Worm (Caenorhabditis elegans) whole organism, L2 larva: Measurements from ENCODE around the gene F53G2.13.

Experiments
- R02D3.7 ChIP-seq: fragments of 150-350 bp; optimal IDR thresholded peaks from 2 replicates; lab custom pipeline; 2014; ENCODE audit warnings: missing biosample characterization, missing genetic modification characterization
- ceh-82 ChIP-seq: fragments of 150-350 bp; optimal IDR thresholded peaks from 2 replicates; lab custom pipeline; 2014; ENCODE audit warnings: missing biosample characterization, missing genetic modification characterization
- lin-39 ChIP-seq: fragments of 150-350 bp; optimal IDR thresholded peaks from 2 replicates; lab custom pipeline; 2014; ENCODE audit warnings: missing biosample characterization, missing genetic modification reagents, missing genetic modification characterization
- mab-5 ChIP-seq: fragments of 150-350 bp; optimal IDR thresholded peaks from 2 replicates; lab custom pipeline; 2014; ENCODE audit warnings: missing biosample characterization, missing genetic modification characterization
- mdl-1 ChIP-seq, 2 experiments: fragments of 150-350 bp in 1 of 2; sonication (generic microtip) in 1 of 2; optimal IDR thresholded peaks; 2 replicates each; lab custom pipeline; 2017; ENCODE audit warnings: missing biosample characterization in 2 of 2, missing genetic modification characterization in 2 of 2
- nhr-10 ChIP-seq: sonication (generic microtip); optimal IDR thresholded peaks from 2 replicates; lab custom pipeline; 2017; ENCODE audit warnings: missing biosample characterization, missing genetic modification characterization
- nhr-12 ChIP-seq: fragments of 150-350 bp; optimal IDR thresholded peaks from 2 replicates; lab custom pipeline; 2014; ENCODE audit warnings: missing biosample characterization, missing genetic modification characterization
- nhr-23 ChIP-seq: fragments of 150-350 bp; optimal IDR thresholded peaks from 2 replicates; lab custom pipeline; 2014; ENCODE audit warnings: missing biosample characterization, missing genetic modification reagents, missing genetic modification characterization
- nhr-77 ChIP-seq: fragments of 150-350 bp; optimal IDR thresholded peaks from 2 replicates; lab custom pipeline; 2014; ENCODE audit warnings: missing biosample characterization, missing genetic modification characterization
- skn-1 ChIP-seq: sonication (generic microtip); optimal IDR thresholded peaks from 2 replicates; lab custom pipeline; 2017; ENCODE audit warnings: missing biosample characterization, missing genetic modification characterization
- unc-39 ChIP-seq: fragments of 150-350 bp; optimal IDR thresholded peaks from 2 replicates; lab custom pipeline; 2014; ENCODE audit warnings: missing biosample characterization, missing genetic modification characterization
- unc-55 ChIP-seq: fragments of 150-350 bp; sonication (generic microtip); optimal IDR thresholded peaks from 3 replicates; lab custom pipeline; 2014; ENCODE audit warnings: missing biosample characterization, missing genetic modification reagents, missing genetic modification characterization
- unc-62 ChIP-seq: fragments of 150-350 bp; optimal IDR thresholded peaks from 2 replicates; lab custom pipeline; 2014; ENCODE audit warnings: missing biosample characterization, missing genetic modification reagents, missing genetic modification characterization
- ztf-11 ChIP-seq: sonication (generic microtip); optimal IDR thresholded peaks from 2 replicates; lab custom pipeline; 2017; ENCODE audit warnings: missing biosample characterization, missing genetic modification characterization

DNA sequence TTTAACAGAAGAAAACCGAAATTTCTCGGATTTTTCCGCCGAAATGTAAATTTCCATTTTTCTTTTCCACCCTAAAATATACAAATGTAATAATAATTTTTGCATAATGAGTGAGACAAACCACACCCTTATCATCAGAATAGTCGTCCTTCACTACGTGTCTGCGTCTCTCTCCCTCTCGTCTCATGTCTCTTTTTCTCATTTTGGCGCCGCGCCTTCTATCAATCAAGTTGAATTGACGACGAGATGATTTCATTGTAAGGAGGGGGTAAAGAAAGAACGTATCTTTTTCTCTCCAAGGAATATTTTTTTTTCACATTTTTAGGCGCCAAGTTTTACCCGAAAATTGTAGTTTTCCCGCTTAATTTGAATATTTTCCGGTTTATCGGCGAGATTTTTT, 41.4 kb upstream of the F53G2.13 start:
- TF ChIP-seq unc-39 (tag; lab: Kevin White, UChicago) (no peak), nhr-77 (tag; lab: Kevin White, UChicago) (no peak), lin-39 (tag; lab: Kevin White, UChicago) (no peak), mdl-1 (tag; optimal IDR thresholded peaks at IDR 0.05; lab: Kevin White, UChicago) (no peak), mab-5 (tag; lab: Kevin White, UChicago) (no peak), nhr-12 (tag; lab: Kevin White, UChicago) (no peak), unc-55 (no peak), nhr-23 (tag; lab: Kevin White, UChicago) (no peak), ztf-11 (tag; lab: Kevin White, UChicago) (no peak), skn-1 (tag; lab: Kevin White, UChicago) (no peak), R02D3.7 (tag; lab: Kevin White, UChicago) (no peak), ceh-82 (tag; lab: Kevin White, UChicago) (no peak), nhr-10 (no peak), unc-62 (GFP tag; lab: Kevin White, UChicago) (no peak)
